Fruit fly (Drosophila melanogaster) whole organism, wandering third instar larva: ENCODE data around the gene Ir93a.
A peak's percentile ranks its signal among the peaks of the same experiment; 100 is the strongest.

Experiments used
- CG32264 ChIP-seq: fragments of 200-800 bp; sonication (Bioruptor generic); optimal IDR thresholded peaks from 2 replicates; lab custom pipeline; 2016; ENCODE audit warnings: missing biosample characterization, missing genetic modification characterization
- Dfd ChIP-seq: fragments of >200 bp; optimal IDR thresholded peaks from 2 replicates; lab custom pipeline; 2017; ENCODE audit warnings: missing biosample characterization, missing genetic modification characterization
- Dif ChIP-seq: fragments of 200-275, 200-300 bp; sonication (Bioruptor generic); optimal IDR thresholded peaks from 2 replicates; lab custom pipeline; 2018; ENCODE audit warnings: missing biosample characterization, missing genetic modification characterization; ENCODE audit not compliant: partially characterized antibody
- GATAd ChIP-seq: sonication (Bioruptor generic); optimal IDR thresholded peaks from 2 replicates; lab custom pipeline; 2016; ENCODE audit warnings: missing biosample characterization, missing genetic modification characterization
- HLH106 ChIP-seq: fragments of 200-800 bp; optimal IDR thresholded peaks from 3 replicates; lab custom pipeline; 2019; ENCODE audit warnings: missing biosample characterization, mild to moderate bottlenecking, missing genetic modification characterization, moderate library complexity
- Hnf4 ChIP-seq: fragments of 200-800 bp; sonication (Bioruptor generic); optimal IDR thresholded peaks from 2 replicates; lab custom pipeline; 2016; ENCODE audit warnings: missing biosample characterization, mild to moderate bottlenecking, missing genetic modification characterization
- Hr78 ChIP-seq: fragments of >200 bp; optimal IDR thresholded peaks from 2 replicates; lab custom pipeline; 2017; ENCODE audit warnings: missing biosample characterization, missing genetic modification characterization
- Hr83 ChIP-seq: fragments of 200-300 bp; sonication (Bioruptor generic); optimal IDR thresholded peaks from 2 replicates; lab custom pipeline; 2016; ENCODE audit warnings: missing biosample characterization, mild to moderate bottlenecking, missing genetic modification characterization, moderate library complexity; ENCODE audit not compliant: poor library complexity, severe bottlenecking
- Jra ChIP-seq: sonication (Bioruptor generic); optimal IDR thresholded peaks from 2 replicates; lab custom pipeline; 2016; ENCODE audit warnings: missing biosample characterization, missing genetic modification characterization
- Mio ChIP-seq: sonication (Bioruptor generic); optimal IDR thresholded peaks from 2 replicates; lab custom pipeline; 2016; ENCODE audit warnings: missing biosample characterization, missing genetic modification characterization
- Myc ChIP-seq: fragments of >200 bp; optimal IDR thresholded peaks from 2 replicates; lab custom pipeline; 2017
- N ChIP-seq: fragments of >200 bp; optimal IDR thresholded peaks from 2 replicates; lab custom pipeline; 2018; ENCODE audit warnings: missing biosample characterization, missing external identifiers, missing genetic modification characterization
- OdsH ChIP-seq: fragments of 200-800 bp; sonication (Bioruptor generic); optimal IDR thresholded peaks from 2 replicates; lab custom pipeline; 2016; ENCODE audit warnings: missing biosample characterization, mild to moderate bottlenecking, missing genetic modification characterization
- Rel ChIP-seq, 2 experiments: fragments of 200-800 bp; sonication (Bioruptor generic) in 1 of 2; optimal IDR thresholded peaks; 2 replicates in 1 of 2; 3 replicates in 1 of 2; lab custom pipeline; 2016 to 2019; ENCODE audit warnings: mild to moderate bottlenecking in 2 of 2, missing biosample characterization in 2 of 2, missing genetic modification characterization in 2 of 2, moderate library complexity in 1 of 2
- Vsx2 ChIP-seq: fragments of 200-300, 225-300 bp; sonication (Bioruptor generic); optimal IDR thresholded peaks from 2 replicates; lab custom pipeline; 2018; ENCODE audit warnings: missing biosample characterization, missing genetic modification characterization; ENCODE audit not compliant: partially characterized antibody
- dmrt93B ChIP-seq: fragments of 200-800 bp; sonication (Bioruptor generic); optimal IDR thresholded peaks from 2 replicates; lab custom pipeline; 2018; ENCODE audit warnings: missing biosample characterization, mild to moderate bottlenecking, missing genetic modification characterization
- dsf ChIP-seq: sonication (Bioruptor generic); optimal IDR thresholded peaks from 2 replicates; lab custom pipeline; 2016; ENCODE audit warnings: missing biosample characterization, missing genetic modification characterization, borderline replicate concordance
- ey ChIP-seq: fragments of 200-800 bp; sonication (Bioruptor generic); optimal IDR thresholded peaks from 2 replicates; lab custom pipeline; 2016; ENCODE audit warnings: missing biosample characterization, missing genetic modification characterization
- foxo ChIP-seq, 2 experiments: fragments of 200-800 bp; sonication (Bioruptor generic); optimal IDR thresholded peaks; 2 replicates in 1 of 2; 3 replicates in 1 of 2; lab custom pipeline; 2016 to 2017; ENCODE audit warnings: missing biosample characterization in 2 of 2, missing genetic modification characterization in 2 of 2
- fru ChIP-seq: fragments of 200-800 bp; sonication (Bioruptor generic); optimal IDR thresholded peaks from 3 replicates; lab custom pipeline; 2016; ENCODE audit warnings: missing biosample characterization, mild to moderate bottlenecking, missing genetic modification characterization
- h ChIP-seq: fragments of 200-800 bp; sonication (Bioruptor generic); optimal IDR thresholded peaks from 3 replicates; lab custom pipeline; 2016; ENCODE audit warnings: missing biosample characterization, mild to moderate bottlenecking, missing genetic modification characterization
- lola ChIP-seq: fragments of >200 bp; optimal IDR thresholded peaks from 2 replicates; lab custom pipeline; 2017; ENCODE audit warnings: missing biosample characterization, missing genetic modification characterization
- pan ChIP-seq: fragments of >200 bp; optimal IDR thresholded peaks from 2 replicates; lab custom pipeline; 2017
- psq ChIP-seq: fragments of 200-800 bp; sonication (Bioruptor generic); optimal IDR thresholded peaks from 3 replicates; lab custom pipeline; 2017; ENCODE audit warnings: missing biosample characterization, mild to moderate bottlenecking, missing genetic modification characterization, moderate library complexity
- rgr ChIP-seq: fragments of 200-800 bp; sonication (Bioruptor generic); optimal IDR thresholded peaks from 3 replicates; lab custom pipeline; 2016; ENCODE audit warnings: missing biosample characterization, mild to moderate bottlenecking, missing genetic modification characterization
- sage ChIP-seq: fragments of 200-800 bp; sonication (Bioruptor generic); optimal IDR thresholded peaks from 2 replicates; lab custom pipeline; 2016; ENCODE audit warnings: missing biosample characterization, mild to moderate bottlenecking, missing genetic modification characterization
- tai ChIP-seq: sonication (Bioruptor generic); optimal IDR thresholded peaks from 2 replicates; lab custom pipeline; 2016; ENCODE audit warnings: missing biosample characterization, missing genetic modification characterization
- woc ChIP-seq: sonication (Bioruptor generic); optimal IDR thresholded peaks from 2 replicates; lab custom pipeline; 2016; ENCODE audit warnings: missing biosample characterization, mild to moderate bottlenecking, missing genetic modification characterization

Ir93a gene

dm6 chr3R:20850395-20851039 lies 9.2 kb downstream of the Ir93a start, which contains the start of gene RpS30 (continued):
- TF ChIP-seq h (GFP tag; lab: Kevin White, UChicago) (peak; percentile 49), foxo (GFP tag; optimal IDR thresholded peaks at IDR 0.05; lab: Kevin White, UChicago) (no peak), fru (GFP tag; lab: Kevin White, UChicago) (peak; percentile 26), woc (GFP tag; lab: Kevin White, UChicago) (no peak), Myc (lab: Kevin White, UChicago) (peak; percentile 54), Mio (GFP tag; lab: Kevin White, UChicago) (no peak)
- TF ChIP-seq, all 38 proteins: peak for 14

dm6 chr3R:20846768-20847167 lies 13.0 kb downstream of the Ir93a start, which contains the start of gene CG15696:
Gene CG15696, plus strand, starts transcription at chr3R:20847068.
- TF ChIP-seq OdsH (GFP tag; lab: Kevin White, UChicago) (no peak), foxo (GFP tag; optimal IDR thresholded peaks at IDR 0.05; lab: Kevin White, UChicago) (no peak)

- TF ChIP-seq Hr78: no peak
- TF ChIP-seq dmrt93B: no peak
- TF ChIP-seq GATAd (GFP tag; lab: Kevin White, UChicago): no peak
- TF ChIP-seq Jra (GFP tag; lab: Kevin White, UChicago): no peak
- TF ChIP-seq sage (GFP tag; lab: Kevin White, UChicago): no peak
- TF ChIP-seq Dif (GFP tag; lab: Kevin White, UChicago): no peak
- TF ChIP-seq pan: no peak
- no peak for TF ChIP-seq Hnf4 (GFP tag; lab: Kevin White, UChicago)
- no peak for TF ChIP-seq psq (GFP tag; lab: Kevin White, UChicago)
- TF ChIP-seq Hr83: no peak
- TF ChIP-seq CG32264 (GFP tag; lab: Kevin White, UChicago): no peak
- no peak for TF ChIP-seq woc (GFP tag; lab: Kevin White, UChicago)
- TF ChIP-seq Dfd (GFP tag; lab: Kevin White, UChicago): no peak
- TF ChIP-seq, all 38 proteins: peak for 0
These were observed 13.4 kb downstream of the Ir93a start for dm6 chr3R:20846316-20846715.

- TF ChIP-seq OdsH (GFP tag; lab: Kevin White, UChicago) (no peak), dsf (GFP tag; lab: Kevin White, UChicago) (no peak), Hnf4 (GFP tag; lab: Kevin White, UChicago) (no peak), dmrt93B (no peak), lola (no peak), Dif (GFP tag; lab: Kevin White, UChicago) (no peak), sage (GFP tag; lab: Kevin White, UChicago) (no peak), pan (no peak), Dfd (GFP tag; lab: Kevin White, UChicago) (no peak), N (no peak), CG32264 (GFP tag; lab: Kevin White, UChicago) (no peak), GATAd (GFP tag; lab: Kevin White, UChicago) (no peak)
These were observed 14.3 kb downstream of the Ir93a start for dm6 chr3R:20845493-20845892.

- TF ChIP-seq Dif (GFP tag; lab: Kevin White, UChicago) (no peak), tai (GFP tag; lab: Kevin White, UChicago) (no peak)
These were observed 17.9 kb downstream of the Ir93a start, which contains the start of gene CG15695 for dm6 chr3R:20841840-20842239. Gene CG15695, plus strand, starts transcription at chr3R:20842140.

- TF ChIP-seq dmrt93B (no peak), Rel (GFP tag; optimal IDR thresholded peaks at IDR 0.05; lab: Kevin White, UChicago) (no peak), Rel (tag; optimal IDR thresholded peaks at IDR 0.05; lab: Kevin White, UChicago) (no peak), rgr (GFP tag; lab: Kevin White, UChicago) (no peak), Jra (GFP tag; lab: Kevin White, UChicago) (no peak), pan (no peak), Dif (GFP tag; lab: Kevin White, UChicago) (no peak), woc (GFP tag; lab: Kevin White, UChicago) (no peak), ey (no peak)
- TF ChIP-seq, all 38 proteins: peak for 0
These were observed 21.0 kb downstream of the Ir93a start for dm6 chr3R:20838787-20839186.

dm6 chr3R:20837242-20837664 lies 22.5 kb downstream of the Ir93a start:
- TF ChIP-seq Dfd (GFP tag; lab: Kevin White, UChicago): no peak
- no peak for TF ChIP-seq Dif (GFP tag; lab: Kevin White, UChicago)
- TF ChIP-seq h (GFP tag; lab: Kevin White, UChicago): peak; percentile 46
- TF ChIP-seq rgr (GFP tag; lab: Kevin White, UChicago): no peak
- no peak for TF ChIP-seq Vsx2
- no peak for TF ChIP-seq GATAd (GFP tag; lab: Kevin White, UChicago)
- TF ChIP-seq HLH106: no peak
- TF ChIP-seq Rel (GFP tag; optimal IDR thresholded peaks at IDR 0.05; lab: Kevin White, UChicago): no peak
- TF ChIP-seq Rel (tag; optimal IDR thresholded peaks at IDR 0.05; lab: Kevin White, UChicago): peak; percentile 26
